Fruit fly (Drosophila melanogaster): ENCODE measurements around the gene CG11911.

CG11911 gene

dm6 chr2L:283071-283482, 38.0 kb downstream of the CG11911 start, which contains the start of gene CG11601 (continued):
- no peak for TF ChIP-seq pdm3 (GFP tag; optimal IDR thresholded peaks at IDR 0.05)
- no peak for TF ChIP-seq CG10669 (GFP tag; optimal IDR thresholded peaks at IDR 0.05)
- no peak for TF ChIP-seq acj6 (GFP tag; optimal IDR thresholded peaks at IDR 0.05)
- TF ChIP-seq Sox102F (GFP tag; optimal IDR thresholded peaks at IDR 0.05): no peak
- TF ChIP-seq CG6854 (GFP tag; optimal IDR thresholded peaks at IDR 0.05): peak; percentile 61
- TF ChIP-seq CG3919 (GFP tag; optimal IDR thresholded peaks at IDR 0.05): no peak
- TF ChIP-seq CG6276 (GFP tag; optimal IDR thresholded peaks at IDR 0.05): no peak
- TF ChIP-seq Eip93F (GFP tag; optimal IDR thresholded peaks at IDR 0.05): no peak
- TF ChIP-seq Ets96B (tag; optimal IDR thresholded peaks at IDR 0.05): peak; percentile 3
- peak; percentile 4 for TF ChIP-seq CG11762 (GFP tag; optimal IDR thresholded peaks at IDR 0.05; ENCODE audit: insufficient read depth)
- TF ChIP-seq Sox14 (GFP tag; optimal IDR thresholded peaks at IDR 0.05): peak; percentile 43
- TF ChIP-seq fkh (GFP tag; optimal IDR thresholded peaks at IDR 0.05): peak; percentile 80
- 0 out of 3 replicates have a peak, but pooled peaks have one; percentile 35 for TF ChIP-seq eg (GFP tag; IDR thresholded peaks at IDR 0.05)
- no peak for TF ChIP-seq fd85E (GFP tag; optimal IDR thresholded peaks at IDR 0.05)
- no peak for TF ChIP-seq spab (GFP tag; optimal IDR thresholded peaks at IDR 0.05)
- no peak for TF ChIP-seq fd59A (GFP tag; optimal IDR thresholded peaks at IDR 0.05)
- TF ChIP-seq CG8319 (GFP tag; optimal IDR thresholded peaks at IDR 0.05): no peak
- no peak for TF ChIP-seq CG6808 (GFP tag; optimal IDR thresholded peaks at IDR 0.05)
- no peak for TF ChIP-seq CG8119 (GFP tag; IDR thresholded peaks at IDR 0.05)
- TF ChIP-seq Gug (GFP tag; IDR thresholded peaks at IDR 0.05): no peak
- TF ChIP-seq Eip75B (GFP tag; optimal IDR thresholded peaks at IDR 0.05): no peak
- peak; percentile 31 for TF ChIP-seq cyc (GFP tag; optimal IDR thresholded peaks at IDR 0.05)
- no peak for TF ChIP-seq vri (GFP tag; optimal IDR thresholded peaks at IDR 0.05)
- TF ChIP-seq Ets21C (GFP tag; optimal IDR thresholded peaks at IDR 0.05): no peak
- peak; percentile 35 for TF ChIP-seq CG1621 (tag; optimal IDR thresholded peaks at IDR 0.05)
- peak; percentile 93 for TF ChIP-seq dsx (GFP tag; optimal IDR thresholded peaks at IDR 0.05; ENCODE audit: poor library complexity, severe bottlenecking)

- TF ChIP-seq CG3032 (tag; optimal IDR thresholded peaks at IDR 0.05) (no peak), CG4318 (GFP tag; optimal IDR thresholded peaks at IDR 0.05) (no peak), Sox102F (GFP tag; optimal IDR thresholded peaks at IDR 0.05) (no peak), spab (GFP tag; optimal IDR thresholded peaks at IDR 0.05) (no peak), CG11902 (GFP tag; optimal IDR thresholded peaks at IDR 0.05) (no peak), CG8119 (GFP tag; IDR thresholded peaks at IDR 0.05) (no peak), cyc (GFP tag; optimal IDR thresholded peaks at IDR 0.05) (no peak), Blimp-1 (GFP tag; optimal IDR thresholded peaks at IDR 0.05) (no peak), ss (GFP tag; optimal IDR thresholded peaks at IDR 0.05) (no peak), Gug (GFP tag; IDR thresholded peaks at IDR 0.05) (no peak), CG11294 (GFP tag; IDR thresholded peaks at IDR 0.05) (no peak), Ets96B (tag; optimal IDR thresholded peaks at IDR 0.05) (no peak), CG8319 (GFP tag; optimal IDR thresholded peaks at IDR 0.05) (no peak), vri (GFP tag; optimal IDR thresholded peaks at IDR 0.05) (no peak), pdm3 (GFP tag; optimal IDR thresholded peaks at IDR 0.05) (no peak), Eip75B (GFP tag; optimal IDR thresholded peaks at IDR 0.05) (no peak)
Measured at dm6 chr2L:278134-278533, 42.9 kb downstream of the CG11911 start, which contains the start of gene CG17078. CG17078 (minus strand) TSS chr2L:278234.

DNA sequence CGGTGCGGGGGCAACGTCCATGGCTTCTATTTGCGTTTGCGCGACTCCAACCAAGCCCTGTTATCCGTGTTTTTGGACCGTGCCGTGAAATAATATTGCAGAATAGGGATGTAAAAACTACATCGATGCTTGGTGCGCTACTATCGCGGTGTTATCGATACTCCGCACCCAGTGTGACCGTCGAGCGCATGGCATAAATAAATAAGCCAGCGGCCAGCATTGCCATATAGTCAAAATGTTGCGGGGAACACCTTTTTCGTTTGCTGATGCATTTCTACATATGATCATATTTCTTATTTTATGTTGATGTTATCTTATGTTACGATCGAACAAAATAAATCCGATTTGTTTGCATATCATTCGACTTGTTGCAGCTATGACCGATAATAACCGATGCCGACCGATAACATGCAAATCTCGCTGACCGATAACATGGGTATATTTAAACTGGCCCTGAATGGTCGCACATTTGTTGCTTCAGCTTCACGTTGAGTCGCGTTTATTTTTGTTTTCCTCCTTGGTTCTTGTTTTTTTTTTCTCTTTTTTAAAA, 43.9 kb downstream of the CG11911 start, which contains the start of gene smo:
smo (plus strand) TSS at position 461 of the 550 bp plus-strand sequence.
- no peak for TF ChIP-seq dac (GFP tag; optimal IDR thresholded peaks at IDR 0.05)
- TF ChIP-seq CG31627 (GFP tag; optimal IDR thresholded peaks at IDR 0.05): peak; percentile 47
- no peak for TF ChIP-seq CG11294 (GFP tag; IDR thresholded peaks at IDR 0.05)
- no peak for TF ChIP-seq vri (GFP tag; optimal IDR thresholded peaks at IDR 0.05)
- no peak for TF ChIP-seq fd85E (GFP tag; optimal IDR thresholded peaks at IDR 0.05)
- no peak for TF ChIP-seq CG6854 (GFP tag; optimal IDR thresholded peaks at IDR 0.05)
- TF ChIP-seq CG34406 (GFP tag; optimal IDR thresholded peaks at IDR 0.05): no peak
- TF ChIP-seq CG6792 (GFP tag; optimal IDR thresholded peaks at IDR 0.05): no peak
- TF ChIP-seq Lpt (GFP tag; optimal IDR thresholded peaks at IDR 0.05): no peak
- TF ChIP-seq CG6808 (GFP tag; optimal IDR thresholded peaks at IDR 0.05): no peak
- TF ChIP-seq CG8632 (GFP tag; optimal IDR thresholded peaks at IDR 0.05): no peak
- peak; percentile 35 for TF ChIP-seq esn (GFP tag; optimal IDR thresholded peaks at IDR 0.05)
- no peak for TF ChIP-seq CG6163 (GFP tag; IDR thresholded peaks at IDR 0.05)
- peak; percentile 10 for TF ChIP-seq lz (GFP tag; optimal IDR thresholded peaks at IDR 0.05)
- no peak for TF ChIP-seq CG7368 (GFP tag; optimal IDR thresholded peaks at IDR 0.05)
- no peak for TF ChIP-seq CG10631 (GFP tag; optimal IDR thresholded peaks at IDR 0.05)
- no peak for TF ChIP-seq Sox102F (GFP tag; optimal IDR thresholded peaks at IDR 0.05)
- no peak for TF ChIP-seq CG10669 (GFP tag; optimal IDR thresholded peaks at IDR 0.05)
- no peak for TF ChIP-seq CG16779 (tag; optimal IDR thresholded peaks at IDR 0.05)
- no peak for TF ChIP-seq svp (GFP tag)
- TF ChIP-seq Met (GFP tag; optimal IDR thresholded peaks at IDR 0.05): no peak
- TF ChIP-seq topi (GFP tag; optimal IDR thresholded peaks at IDR 0.05): no peak
